Worm (Caenorhabditis elegans): ENCODE measurements around the gene col-41.

Gene col-41

ce11 chrX:15181454-15181853, 5.2 kb upstream of the col-41 start, which contains the start of gene pkhm-2 (continued):
- TF ChIP-seq Y55F3AM.14 (GFP tag; optimal IDR thresholded peaks at IDR 0.05) (peak; percentile 17), ztf-11 (tag; optimal IDR thresholded peaks at IDR 0.05) (no peak), nhr-25 (tag; optimal IDR thresholded peaks at IDR 0.05) (peak; percentile 92), egl-27 (tag; optimal IDR thresholded peaks at IDR 0.05) (peak; percentile 87), nhr-23 (tag; optimal IDR thresholded peaks at IDR 0.05) (no peak), lin-11 (tag; optimal IDR thresholded peaks at IDR 0.05) (peak; percentile 74), F13H6.1 (tag; optimal IDR thresholded peaks at IDR 0.05) (peak; percentile 94), ceh-16 (tag; optimal IDR thresholded peaks at IDR 0.05) (peak; percentile 62), nhr-237 (tag; optimal IDR thresholded peaks at IDR 0.05) (peak; percentile 65), nhr-129 (tag; optimal IDR thresholded peaks at IDR 0.05) (peak; percentile 93), unc-39 (tag; optimal IDR thresholded peaks at IDR 0.05) (no peak), ZK546.5 (tag; optimal IDR thresholded peaks at IDR 0.05) (no peak), blmp-1 (tag; optimal IDR thresholded peaks at IDR 0.05; ENCODE audit: insufficient read depth) (peak; percentile 90)

- TF ChIP-seq crh-2 (tag; optimal IDR thresholded peaks at IDR 0.05) (no peak), sma-9 (GFP tag; optimal IDR thresholded peaks at IDR 0.05) (no peak), sma-9 (tag; optimal IDR thresholded peaks at IDR 0.05) (no peak), elt-3 (tag; optimal IDR thresholded peaks at IDR 0.05) (no peak), lsy-2 (tag; optimal IDR thresholded peaks at IDR 0.05) (no peak), R02D3.7 (tag; optimal IDR thresholded peaks at IDR 0.05) (no peak), ama-1 (optimal IDR thresholded peaks at IDR 0.05) (no peak), gmeb-1 (tag; optimal IDR thresholded peaks at IDR 0.05) (no peak), ceh-16 (tag; optimal IDR thresholded peaks at IDR 0.05) (no peak)
Observed at ce11 chrX:15175211-15175610, 1.1 kb downstream of the col-41 start.

DNA sequence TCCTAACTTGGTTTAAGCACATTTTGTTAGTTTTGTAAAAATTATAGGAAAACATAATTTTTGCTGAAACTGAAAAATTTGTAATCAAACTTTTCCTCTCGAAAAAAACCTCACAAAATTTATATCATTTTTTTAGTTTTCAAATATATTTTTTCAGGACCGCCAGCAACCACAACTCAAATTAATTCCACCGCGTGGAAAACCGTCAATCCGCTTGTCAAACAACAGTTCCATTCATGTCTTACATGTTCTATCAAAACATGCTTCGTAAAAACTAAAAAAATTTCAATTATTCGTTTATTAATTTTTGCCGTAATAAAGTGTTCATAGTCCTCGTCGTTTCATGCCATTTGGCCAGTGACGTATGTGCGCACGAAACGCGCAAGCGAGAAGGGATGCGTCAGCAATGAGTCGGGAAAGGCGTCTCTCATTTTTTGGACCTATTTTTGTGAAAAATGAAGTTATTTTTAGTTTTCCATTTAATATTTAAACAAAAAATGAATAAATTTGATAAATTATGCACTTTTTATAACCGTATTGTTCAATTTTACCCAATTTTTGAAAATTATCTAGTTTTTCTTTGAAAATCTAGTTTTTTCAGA, 2.9 kb downstream of the col-41 start, which contains the start of gene ucr-2.2:
TSS of gene ucr-2.2 (plus strand) at position 602 of the 602 bp plus-strand sequence.
- TF ChIP-seq blmp-1 (tag; optimal IDR thresholded peaks at IDR 0.05; ENCODE audit: insufficient read depth) = no peak
- TF ChIP-seq sma-9 (GFP tag; optimal IDR thresholded peaks at IDR 0.05) = peak; percentile 91
- no peak for TF ChIP-seq sma-9 (tag; optimal IDR thresholded peaks at IDR 0.05)
- no peak for TF ChIP-seq alr-1 (tag; optimal IDR thresholded peaks at IDR 0.05)
- no peak for TF ChIP-seq aly-2 (tag; optimal IDR thresholded peaks at IDR 0.05)
- peak; percentile 79 for TF ChIP-seq sma-3 (GFP tag; optimal IDR thresholded peaks at IDR 0.05)
- peak; percentile 35 for TF ChIP-seq ztf-4 (tag; optimal IDR thresholded peaks at IDR 0.05)
- TF ChIP-seq nhr-6 (tag; optimal IDR thresholded peaks at IDR 0.05) = peak; percentile 75
- TF ChIP-seq peb-1 (tag; optimal IDR thresholded peaks at IDR 0.05) = no peak
- peak; percentile 85 for TF ChIP-seq unc-55 (GFP tag; optimal IDR thresholded peaks at IDR 0.05)
- peak; percentile 57 for TF ChIP-seq egl-27 (tag; optimal IDR thresholded peaks at IDR 0.05)
- TF ChIP-seq crh-2 (tag; optimal IDR thresholded peaks at IDR 0.05) = peak; percentile 93
- TF ChIP-seq ztf-11 (tag; optimal IDR thresholded peaks at IDR 0.05) = no peak
- peak in 1 of 2 experiments; percentile 3 for TF ChIP-seq mdl-1 (tag; optimal IDR thresholded peaks at IDR 0.05)
- TF ChIP-seq ceh-16 (tag; optimal IDR thresholded peaks at IDR 0.05) = no peak
- no peak for TF ChIP-seq lin-39 (tag; optimal IDR thresholded peaks at IDR 0.05)
- no peak for TF ChIP-seq dmd-4 (tag; optimal IDR thresholded peaks at IDR 0.05)
- no peak for TF ChIP-seq elt-1 (tag; optimal IDR thresholded peaks at IDR 0.05)
- TF ChIP-seq lsy-2 (tag; optimal IDR thresholded peaks at IDR 0.05) = peak; percentile 44 to 90
- peak; percentile 86 for TF ChIP-seq sem-4 (tag; optimal IDR thresholded peaks at IDR 0.05)
- peak; percentile 74 for TF ChIP-seq nhr-129 (tag; optimal IDR thresholded peaks at IDR 0.05)
- peak; percentile 63 for TF ChIP-seq nhr-21 (tag; optimal IDR thresholded peaks at IDR 0.05)
- peak; percentile 83 for TF ChIP-seq gmeb-1 (tag; optimal IDR thresholded peaks at IDR 0.05)
- peak; percentile 91 for TF ChIP-seq C34F6.9 (tag; optimal IDR thresholded peaks at IDR 0.05)
- no peak for TF ChIP-seq elt-3 (tag; optimal IDR thresholded peaks at IDR 0.05)
- TF ChIP-seq snpc-4 (tag; optimal IDR thresholded peaks at IDR 0.05) = peak; percentile 86
- peak; percentile 81 for TF ChIP-seq lin-13 (GFP tag; optimal IDR thresholded peaks at IDR 0.05)
- no peak for TF ChIP-seq ztf-1 (GFP tag; conservative IDR thresholded peaks at IDR 0.05)
- TF ChIP-seq F13H6.1 (tag; optimal IDR thresholded peaks at IDR 0.05) = peak; percentile 85
- peak; percentile 83 for TF ChIP-seq fos-1 (tag; optimal IDR thresholded peaks at IDR 0.05)
- no peak for TF ChIP-seq nhr-77 (tag; optimal IDR thresholded peaks at IDR 0.05)
- TF ChIP-seq lin-11 (tag; optimal IDR thresholded peaks at IDR 0.05) = peak; percentile 75
- TF ChIP-seq mab-5 (tag; optimal IDR thresholded peaks at IDR 0.05) = peak; percentile 45
- TF ChIP-seq zag-1 (tag; optimal IDR thresholded peaks at IDR 0.05) = no peak

Data from whole organism, L2 larva.